Worm (Caenorhabditis elegans) whole organism, L4/young adult: Measurements from ENCODE around the gene sft-1.

Experiments used
- W03F9.2 ChIP-seq: fragments of 150-350 bp; optimal IDR thresholded peaks from 2 replicates; lab custom pipeline; 2014; ENCODE audit warnings: missing biosample characterization, missing genetic modification characterization
- dao-5 ChIP-seq: sonication (generic microtip); optimal IDR thresholded peaks from 2 replicates; lab custom pipeline; 2016; ENCODE audit warnings: missing genotype, missing genetic modification characterization, moderate library complexity, missing compliant biosample characterization
- him-1 ChIP-seq: sonication (generic microtip); optimal IDR thresholded peaks from 2 replicates; lab custom pipeline; 2016; ENCODE audit warnings: missing genotype, missing genetic modification reagents, missing genetic modification characterization, missing compliant biosample characterization

Gene sft-1

DNA sequence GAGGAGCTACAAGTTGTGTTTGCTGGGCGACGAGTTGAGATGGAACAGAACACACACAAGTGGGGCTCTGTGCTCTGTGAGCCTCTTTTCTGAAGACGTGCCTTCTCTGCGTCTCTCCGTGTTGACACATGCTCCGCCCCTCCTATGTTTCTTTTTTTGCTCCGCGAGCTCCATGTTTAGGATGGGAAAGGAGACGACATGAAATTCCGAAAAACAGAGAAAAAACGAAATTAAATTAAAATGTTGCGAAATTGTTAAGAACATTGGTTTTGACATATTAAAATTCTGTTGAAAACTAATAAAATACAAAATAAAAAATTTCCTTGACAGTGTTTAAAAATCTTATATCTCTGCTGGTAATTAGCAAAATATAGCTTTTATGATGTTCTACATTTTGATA lies 52.7 kb downstream of the sft-1 start, which contains the start of gene mec-12:
mec-12 (minus strand) TSS at position 91 of the 400 bp plus-strand sequence.
- TF ChIP-seq him-1 (tag; lab: Kevin White, UChicago) = peak; percentile 70
- no peak for TF ChIP-seq dao-5

DNA sequence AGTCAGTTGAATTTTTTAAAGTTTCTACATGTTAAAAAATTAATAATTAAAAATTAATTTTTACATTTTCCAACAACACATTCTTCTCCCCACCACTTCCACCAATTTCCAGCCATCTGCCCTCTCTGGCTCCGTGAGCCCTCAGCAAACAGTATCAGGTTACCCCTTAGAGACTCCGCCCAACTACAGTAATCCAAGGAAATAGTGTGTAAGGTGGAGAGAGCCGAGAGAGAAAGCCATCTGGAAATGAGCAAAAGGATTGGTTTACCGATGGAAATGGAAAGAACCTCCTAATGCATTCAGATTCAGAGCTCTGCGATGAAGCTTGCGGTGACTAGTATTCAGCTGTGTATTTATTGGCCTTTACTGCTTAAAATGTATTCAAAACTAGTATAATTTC lies 53.8 kb downstream of the sft-1 start:
- TF ChIP-seq him-1 (tag; lab: Kevin White, UChicago) (no peak), W03F9.2 (tag; lab: Kevin White, UChicago) (no peak), dao-5 (no peak)
